Fruit fly (Drosophila melanogaster): Measurements from ENCODE around the gene bnb.

The bnb gene

dm6 chrX:18797567-18797966 lies at the start of gene bnb:
Gene bnb, minus strand, starts transcription at chrX:18797687.
- no peak for TF ChIP-seq CG17801 (GFP tag; optimal IDR thresholded peaks at IDR 0.05; ENCODE audit: partially characterized antibody)

DNA sequence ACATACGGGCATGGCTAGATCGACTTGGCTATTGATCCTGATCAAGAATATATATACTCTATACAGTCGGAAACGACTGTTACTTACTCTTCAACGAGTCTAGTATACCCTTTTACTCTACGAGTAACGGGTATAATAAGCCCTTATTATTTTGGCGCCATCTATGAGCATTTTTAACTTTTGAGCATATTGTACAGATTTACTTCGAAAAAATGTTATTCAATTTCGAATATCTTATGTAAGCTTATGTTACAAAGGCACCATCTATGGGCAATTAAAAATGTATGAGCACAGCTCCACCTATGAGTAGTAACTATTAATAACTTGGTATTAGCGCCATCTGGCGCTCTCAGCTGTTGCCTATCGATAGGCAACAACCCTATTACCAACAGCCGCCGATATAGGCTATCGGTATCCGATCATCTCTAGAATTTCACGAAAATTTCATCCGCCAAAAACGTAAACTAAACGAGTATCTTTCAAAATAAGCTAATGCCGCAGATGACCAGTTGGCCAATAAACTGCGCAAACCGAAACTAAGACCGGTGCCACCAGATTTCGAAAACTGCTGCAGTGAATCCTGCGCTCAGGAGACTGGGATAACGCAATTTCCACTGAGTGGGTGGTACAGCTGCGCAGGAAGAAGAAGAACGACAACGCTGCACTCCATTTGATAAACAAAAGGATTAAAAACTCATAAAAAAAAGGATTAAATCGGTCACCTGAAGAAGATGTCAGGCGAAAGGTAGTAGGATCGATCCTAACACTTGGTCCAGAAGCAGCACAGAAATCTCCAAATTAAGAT lies 45.9 kb upstream of the bnb start, which contains the start of gene htk:
htk (plus strand) TSS at position 435 of the 805 bp plus-strand sequence.
- TF ChIP-seq CG17801 (GFP tag; optimal IDR thresholded peaks at IDR 0.05; ENCODE audit: partially characterized antibody): peak; percentile 47

- no peak for TF ChIP-seq CG17801 (GFP tag; optimal IDR thresholded peaks at IDR 0.05; ENCODE audit: partially characterized antibody)
Measured at dm6 chrX:18838929-18839576, 41.6 kb upstream of the bnb start.

DNA sequence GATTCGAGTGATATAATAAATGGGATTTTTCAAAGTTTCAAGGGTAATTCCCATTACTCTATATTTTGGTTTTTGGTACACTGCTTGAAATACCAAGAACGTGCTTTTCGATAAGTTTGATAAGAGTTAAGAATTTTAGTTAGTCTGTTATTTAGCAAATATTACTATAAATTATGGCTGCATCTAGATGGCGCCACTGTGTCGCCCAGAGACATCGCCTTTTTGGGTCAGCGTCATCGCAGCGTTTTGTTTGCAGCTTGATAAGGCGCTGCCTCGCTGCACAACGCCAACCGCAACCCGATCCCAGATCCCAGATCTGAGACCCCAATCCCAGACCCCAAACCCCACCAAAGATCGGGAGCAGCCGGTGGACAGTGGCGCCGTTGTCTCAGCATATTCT lies 41.0 kb upstream of the bnb start:
- TF ChIP-seq CG17801 (GFP tag; optimal IDR thresholded peaks at IDR 0.05; ENCODE audit: partially characterized antibody): no peak

- TF ChIP-seq CG17801 (GFP tag; optimal IDR thresholded peaks at IDR 0.05; ENCODE audit: partially characterized antibody): no peak
Measured at dm6 chrX:18837046-18837445, 39.6 kb upstream of the bnb start.

DNA sequence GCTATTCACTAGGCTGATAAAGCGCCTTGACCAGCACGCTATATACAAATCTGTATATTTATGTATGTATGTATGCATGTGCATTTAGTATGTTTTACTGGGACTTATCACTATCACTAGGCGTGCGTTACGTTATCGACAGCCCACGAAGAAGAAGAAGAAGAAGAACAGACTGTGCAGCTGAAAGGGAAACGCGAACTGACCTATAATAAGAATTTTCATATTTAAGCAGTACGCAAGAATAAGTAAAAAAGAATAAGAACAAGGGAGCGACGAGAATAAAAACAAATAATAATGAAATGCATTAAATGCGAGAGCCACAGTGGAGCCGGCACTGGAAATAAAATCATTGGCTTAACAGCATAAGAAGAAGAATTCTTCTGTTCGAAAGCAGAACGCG lies 38.8 kb upstream of the bnb start:
- no peak for TF ChIP-seq CG17801 (GFP tag; optimal IDR thresholded peaks at IDR 0.05; ENCODE audit: partially characterized antibody)

- no peak for TF ChIP-seq CG17801 (GFP tag; optimal IDR thresholded peaks at IDR 0.05; ENCODE audit: partially characterized antibody)
Measured at dm6 chrX:18835500-18835899, 38.0 kb upstream of the bnb start.

DNA sequence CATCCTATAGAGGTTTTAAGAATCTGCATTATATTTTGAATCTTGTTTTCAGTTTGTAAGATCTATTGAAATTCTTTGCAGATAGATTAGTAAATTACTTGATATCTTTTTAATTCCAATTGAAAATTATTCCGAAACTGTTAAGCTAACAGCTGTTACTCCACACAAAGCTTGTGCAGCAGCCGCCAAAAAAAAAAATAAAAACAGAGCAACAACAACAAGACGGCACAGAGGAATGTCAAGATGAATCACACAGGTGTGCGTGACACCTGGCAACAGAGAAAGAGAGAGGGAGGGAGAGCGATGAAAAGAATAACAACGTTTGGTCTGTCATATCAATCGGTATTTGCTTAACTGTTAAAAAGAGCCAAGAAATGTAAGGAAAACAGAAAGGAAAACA lies 37.5 kb upstream of the bnb start:
- no peak for TF ChIP-seq CG17801 (GFP tag; optimal IDR thresholded peaks at IDR 0.05; ENCODE audit: partially characterized antibody)

dm6 chrX:18834399-18834798 lies 36.9 kb upstream of the bnb start:
- TF ChIP-seq CG17801 (GFP tag; optimal IDR thresholded peaks at IDR 0.05; ENCODE audit: partially characterized antibody): peak; percentile 38

- peak; percentile 58 for TF ChIP-seq CG17801 (GFP tag; optimal IDR thresholded peaks at IDR 0.05; ENCODE audit: partially characterized antibody)
Measured at dm6 chrX:18832371-18832852, 34.9 kb upstream of the bnb start, which contains the start of gene Pvf1. Gene Pvf1, plus strand, starts transcription at chrX:18832682.

- no peak for TF ChIP-seq CG17801 (GFP tag; optimal IDR thresholded peaks at IDR 0.05; ENCODE audit: partially characterized antibody)
Measured at dm6 chrX:18830396-18830795, 32.9 kb upstream of the bnb start, which contains the start of gene CG7101. Gene CG7101, plus strand, starts transcription at chrX:18830591.

dm6 chrX:18814944-18815343 lies 17.5 kb upstream of the bnb start:
- no peak for TF ChIP-seq CG17801 (GFP tag; optimal IDR thresholded peaks at IDR 0.05; ENCODE audit: partially characterized antibody)

DNA sequence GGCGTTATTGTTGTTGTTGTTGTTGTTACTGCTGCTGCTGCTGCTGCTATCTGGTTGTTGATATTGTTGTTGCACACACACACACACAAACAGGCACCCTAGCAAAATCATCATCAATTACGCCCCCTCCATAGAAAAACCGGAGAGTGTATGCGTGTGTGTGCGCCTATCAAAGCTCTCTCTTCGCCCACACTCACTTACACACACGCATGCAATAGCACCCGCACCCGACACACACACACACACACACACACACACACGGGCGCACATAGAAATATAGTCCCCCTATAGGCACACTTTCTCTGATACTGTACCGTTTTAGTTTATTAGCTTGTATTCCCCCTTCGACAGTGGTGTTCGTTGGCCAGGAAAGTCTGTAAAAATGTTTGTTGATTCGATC lies 16.9 kb upstream of the bnb start:
- TF ChIP-seq CG17801 (GFP tag; optimal IDR thresholded peaks at IDR 0.05; ENCODE audit: partially characterized antibody): no peak

DNA sequence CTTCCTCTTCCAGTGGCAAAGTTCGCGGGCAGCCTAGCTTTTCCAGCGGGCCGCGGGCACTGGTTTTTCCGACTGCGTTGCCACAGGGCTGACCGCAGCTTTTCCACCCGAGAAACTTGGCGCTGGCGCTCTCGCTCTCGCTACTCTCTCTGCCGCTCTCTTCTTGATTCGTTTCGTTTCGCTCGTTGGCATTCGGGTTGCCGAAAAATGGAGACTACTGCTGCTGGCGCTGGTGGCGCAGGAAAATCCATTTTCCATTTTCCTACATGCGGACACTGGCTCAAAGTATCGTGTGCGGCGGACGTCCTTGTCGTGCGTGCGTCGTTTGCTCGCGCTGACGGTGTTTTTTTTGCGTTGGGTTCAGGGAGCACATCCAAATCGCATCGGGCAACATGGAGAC lies 15.6 kb upstream of the bnb start, which contains the start of gene CG42450:
CG42450 (plus strand) TSS at position 249 of the 400 bp plus-strand sequence.
- TF ChIP-seq CG17801 (GFP tag; optimal IDR thresholded peaks at IDR 0.05; ENCODE audit: partially characterized antibody): no peak

DNA sequence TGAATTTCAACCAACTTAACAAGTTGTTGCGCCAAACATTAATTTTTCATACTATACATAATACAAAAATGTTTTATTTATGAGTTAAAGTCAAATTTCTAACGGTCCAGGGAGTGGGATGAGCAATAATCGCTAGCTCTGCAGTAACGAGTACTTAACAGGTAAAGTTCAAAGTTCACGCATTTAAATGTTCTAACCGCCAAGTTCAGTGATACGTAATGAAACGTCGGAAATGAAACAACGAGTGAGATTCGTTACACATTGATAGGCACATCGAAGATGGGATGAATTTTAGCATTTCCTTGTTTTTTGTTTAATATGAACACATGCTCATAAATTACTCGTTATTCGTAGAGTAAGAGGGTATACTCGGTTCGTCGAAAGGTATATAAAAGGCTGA lies 14.6 kb upstream of the bnb start:
- no peak for TF ChIP-seq CG17801 (GFP tag; optimal IDR thresholded peaks at IDR 0.05; ENCODE audit: partially characterized antibody)

dm6 chrX:18806365-18806764 lies 8.9 kb upstream of the bnb start, which contains the start of gene CG7058:
Gene CG7058, plus strand, starts transcription at chrX:18806694.
- TF ChIP-seq CG17801 (GFP tag; optimal IDR thresholded peaks at IDR 0.05; ENCODE audit: partially characterized antibody): no peak

Measured in ovary, adult (tissue).